Fruit fly (Drosophila melanogaster): ENCODE data around the gene CG15425.

DNA sequence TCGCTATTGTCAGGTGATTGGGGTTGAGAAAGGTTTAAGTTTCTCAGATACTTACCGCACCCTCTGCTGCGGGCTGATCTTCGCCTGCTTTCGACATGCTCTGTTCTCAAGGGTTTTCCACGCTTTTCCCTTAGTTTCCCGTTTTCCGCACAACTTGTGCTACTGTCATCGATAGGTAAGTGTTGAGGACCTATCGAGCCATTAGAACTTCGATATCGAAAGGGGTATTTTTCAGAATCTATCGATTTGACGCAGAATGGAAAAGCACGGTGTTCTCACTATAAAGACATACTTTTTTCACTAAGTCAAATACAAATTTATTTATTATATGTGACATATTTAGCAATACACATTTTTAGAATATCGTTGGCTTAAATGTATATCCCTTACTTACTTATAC is 30.6 kb upstream of the CG15425 start, which contains the start of gene CG3702:
- TF ChIP-seq EcR (GFP tag; optimal IDR thresholded peaks at IDR 0.05) (no peak), CG9948 (tag; optimal IDR thresholded peaks at IDR 0.05) (no peak), CG10348 (GFP tag; IDR thresholded peaks at IDR 0.05) (no peak), CG15710 (tag; optimal IDR thresholded peaks at IDR 0.05) (peak; percentile 3), CG17806 (tag; optimal IDR thresholded peaks at IDR 0.05) (no peak), rn (GFP tag; IDR thresholded peaks at IDR 0.05) (no peak), CG12605 (GFP tag; IDR thresholded peaks at IDR 0.05) (no peak), CG8159 (tag; optimal IDR thresholded peaks at IDR 0.05) (no peak)
